Worm (Caenorhabditis elegans): Measurements from ENCODE around the gene F10E9.10.
A peak's percentile ranks its signal among the peaks of the same experiment; 100 is the strongest.

F10E9.10 gene

ce11 chrIII:8307356-8307755 is 12.7 kb downstream of the F10E9.10 start, which contains the start of the genes F10E9.7 and F10E9.5 (continued):
- peak; percentile 69 for TF ChIP-seq ceh-100 (GFP tag; IDR thresholded peaks at IDR 0.05)
- TF ChIP-seq ceh-58 (GFP tag; IDR thresholded peaks at IDR 0.05): no peak
- no peak for TF ChIP-seq Y56A3A.18 (GFP tag; IDR thresholded peaks at IDR 0.05)
- peak; percentile 85 for TF ChIP-seq K12H6.12 (tag; optimal IDR thresholded peaks at IDR 0.05)
- TF ChIP-seq D2030.7 (GFP tag; IDR thresholded peaks at IDR 0.05): peak; percentile 67
- peak; percentile 61; the same call in 1 of the 2 replicates for TF ChIP-seq Y67H2A.10 (GFP tag; conservative IDR thresholded peaks at IDR 0.05)
- TF ChIP-seq hmg-1.2 (GFP tag; IDR thresholded peaks at IDR 0.05): peak; percentile 42
- peak; percentile 61 for TF ChIP-seq tbp1 (GFP tag; optimal IDR thresholded peaks at IDR 0.05)
- peak; percentile 59; the same call in 1 of the 2 replicates for TF ChIP-seq ztf-6 (GFP tag; IDR thresholded peaks at IDR 0.05)
- TF ChIP-seq Y53G8AR.9 (GFP tag; conservative IDR thresholded peaks at IDR 0.05): 0 out of 2 replicates have a peak, but pooled peaks have one; percentile 40
- peak; percentile 67 for TF ChIP-seq F23B12.7 (tag; optimal IDR thresholded peaks at IDR 0.05; ENCODE audit: insufficient read depth)
- TF ChIP-seq nhr-80 (tag; optimal IDR thresholded peaks at IDR 0.05): peak; percentile 17
- TF ChIP-seq snpc-3.4 (tag; optimal IDR thresholded peaks at IDR 0.05): peak; percentile 66
- no peak for TF ChIP-seq F39B2.1 (GFP tag; IDR thresholded peaks at IDR 0.05)
- peak; percentile 12 for TF ChIP-seq snpc-4 (GFP tag; optimal IDR thresholded peaks at IDR 0.05)
- peak in 3 of 4 experiments; percentile 41 to 66 (median 51) for TF ChIP-seq snpc-4 (tag; optimal IDR thresholded peaks at IDR 0.05)
- no peak for TF ChIP-seq attf-6 (GFP tag; IDR thresholded peaks at IDR 0.05)
- TF ChIP-seq Y95B8A.8 (GFP tag; IDR thresholded peaks at IDR 0.05): no peak
- TF ChIP-seq him-1 (tag; optimal IDR thresholded peaks at IDR 0.05): peak; percentile 38
- TF ChIP-seq ccch-3 (GFP tag; optimal IDR thresholded peaks at IDR 0.05): peak; percentile 82
- TF ChIP-seq atf-7 (tag; optimal IDR thresholded peaks at IDR 0.05): peak; percentile 76
- TF ChIP-seq sdz-38 (tag; optimal IDR thresholded peaks at IDR 0.05): no peak
- no peak for TF ChIP-seq unc-62 (GFP tag; optimal IDR thresholded peaks at IDR 0.05)
- TF ChIP-seq hrde-1 (tag; optimal IDR thresholded peaks at IDR 0.05; ENCODE audit: borderline replicate concordance): peak; percentile 82
- TF ChIP-seq let-526 (GFP tag; IDR thresholded peaks at IDR 0.05): peak; percentile 78
- no peak for TF ChIP-seq F37B4.10 (GFP tag; IDR thresholded peaks at IDR 0.05)
- no peak for TF ChIP-seq Y53F4B.3 (GFP tag; IDR thresholded peaks at IDR 0.05)
- no peak for TF ChIP-seq cebp-1 (GFP tag; IDR thresholded peaks at IDR 0.05)
- TF ChIP-seq cebp-1 (tag; optimal IDR thresholded peaks at IDR 0.05): peak; percentile 68
- TF ChIP-seq dpl-1 (GFP tag; optimal IDR thresholded peaks at IDR 0.05): peak; percentile 65
- TF ChIP-seq aptf-3 (GFP tag; IDR thresholded peaks at IDR 0.05): no peak
- peak; percentile 75; the same call in 1 of the 2 replicates for TF ChIP-seq lir-1 (GFP tag; conservative IDR thresholded peaks at IDR 0.05)
- TF ChIP-seq lin-26 (GFP tag; IDR thresholded peaks at IDR 0.05): no peak
- peak; percentile 74 for TF ChIP-seq lin-40 (tag; optimal IDR thresholded peaks at IDR 0.05)
- peak; percentile 87 for TF ChIP-seq dox-1 (GFP tag; IDR thresholded peaks at IDR 0.05)
- TF ChIP-seq B0019.2 (GFP tag; conservative IDR thresholded peaks at IDR 0.05): peak; percentile 73
- peak; percentile 88 for TF ChIP-seq ztf-25 (GFP tag; IDR thresholded peaks at IDR 0.05)
- no peak for TF ChIP-seq nfya-1 (tag; optimal IDR thresholded peaks at IDR 0.05; ENCODE audit: borderline replicate concordance, insufficient read depth)
- TF ChIP-seq F22D6.2 (tag; optimal IDR thresholded peaks at IDR 0.05): peak; percentile 13
- TF ChIP-seq efl-1 (GFP tag; optimal IDR thresholded peaks at IDR 0.05): peak; percentile 56
- TF ChIP-seq madf-3 (GFP tag; IDR thresholded peaks at IDR 0.05): peak; percentile 78; the same call in 1 of the 2 replicates
- peak; percentile 98 for TF ChIP-seq attf-3 (GFP tag; conservative IDR thresholded peaks at IDR 0.05)
- no peak for TF ChIP-seq T26A5.8 (tag; optimal IDR thresholded peaks at IDR 0.05)
- peak; percentile 96 for TF ChIP-seq ZK185.1 (tag; optimal IDR thresholded peaks at IDR 0.05; ENCODE audit: poor library complexity, severe bottlenecking)
- TF ChIP-seq athp-1 (tag; optimal IDR thresholded peaks at IDR 0.05): peak; percentile 37
- TF ChIP-seq lin-54 (GFP tag; optimal IDR thresholded peaks at IDR 0.05): peak; percentile 85
- TF ChIP-seq ceh-91 (GFP tag; IDR thresholded peaks at IDR 0.05): peak; percentile 70
